Worm (Caenorhabditis elegans) whole organism, L1 larva: ENCODE measurements around the gene vps-35.

ENCODE experiments used
- C04F5.9 ChIP-seq: sonication (generic microtip); optimal IDR thresholded peaks from 2 replicates; lab custom pipeline; 2016; ENCODE audit warnings: missing genetic modification characterization, missing compliant biosample characterization
- F16B12.6 ChIP-seq: fragments of 150-350 bp; optimal IDR thresholded peaks from 2 replicates; lab custom pipeline; 2014; ENCODE audit warnings: missing biosample characterization, missing genetic modification characterization
- ama-1 ChIP-seq: fragments of 150-350 bp; optimal IDR thresholded peaks from 2 replicates; lab custom pipeline; 2014
- ceh-63 ChIP-seq: fragments of 200-800 bp; sonication (Bioruptor generic); optimal IDR thresholded peaks from 2 replicates; lab custom pipeline; 2018; ENCODE audit warnings: mild to moderate bottlenecking, missing genetic modification characterization, missing compliant biosample characterization
- ceh-8 ChIP-seq: fragments of 200-800 bp; sonication (Bioruptor generic); optimal IDR thresholded peaks from 2 replicates; lab custom pipeline; 2018; ENCODE audit warnings: mild to moderate bottlenecking, missing genetic modification characterization, moderate library complexity, missing compliant biosample characterization
- ceh-82 ChIP-seq, 3 experiments: fragments of 150-350 bp in 1 of 3; sonication (generic microtip) in 2 of 3; optimal IDR thresholded peaks; 2 replicates each; lab custom pipeline; 2014 to 2017; ENCODE audit warnings: missing biosample characterization in 3 of 3, missing genetic modification characterization in 3 of 3
- ces-1 ChIP-seq: fragments of 150-350 bp; optimal IDR thresholded peaks from 2 replicates; lab custom pipeline; 2014; ENCODE audit warnings: missing biosample characterization, missing genetic modification reagents, missing genetic modification characterization
- dpl-1 ChIP-seq, 3 experiments: fragments of 150-350 bp in 2 of 3; sonication (generic microtip) in 1 of 3; optimal IDR thresholded peaks; 2 replicates each; lab custom pipeline; 2014 to 2017; ENCODE audit warnings: missing biosample characterization in 3 of 3, missing genetic modification characterization in 3 of 3, missing genetic modification reagents in 3 of 3
- dsc-1 ChIP-seq: sonication (generic microtip); optimal IDR thresholded peaks from 2 replicates; lab custom pipeline; 2016; ENCODE audit warnings: mild to moderate bottlenecking, missing genetic modification characterization, missing compliant biosample characterization
- efl-1 ChIP-seq, 4 experiments: fragments of 150-350 bp; optimal IDR thresholded peaks in 3 of 4; peaks in 1 of 4; 1 replicate in 1 of 4; 2 replicates in 3 of 4; lab custom pipeline; 2014; ENCODE audit warnings: missing biosample characterization in 2 of 4, missing genetic modification characterization in 2 of 4, missing genetic modification reagents in 2 of 4
- efl-3 ChIP-seq: fragments of 200-800 bp; sonication (Bioruptor generic); optimal IDR thresholded peaks from 2 replicates; lab custom pipeline; 2018; ENCODE audit warnings: mild to moderate bottlenecking, missing genetic modification characterization, missing compliant biosample characterization
- egl-13 ChIP-seq: sonication (generic microtip); optimal IDR thresholded peaks from 2 replicates; lab custom pipeline; 2016; ENCODE audit warnings: missing genotype, missing genetic modification reagents, missing genetic modification characterization, missing compliant biosample characterization
- elt-2 ChIP-seq: sonication (generic microtip); optimal IDR thresholded peaks from 2 replicates; lab custom pipeline; 2016; ENCODE audit warnings: missing genetic modification characterization, mild to moderate bottlenecking, inconsistent platforms, missing compliant biosample characterization, missing genetic modification reagents
- elt-3 ChIP-seq, 6 experiments: fragments of 150-350 bp in 1 of 6; sonication (generic microtip); optimal IDR thresholded peaks; 2 replicates each; lab custom pipeline; 2017 to 2018; ENCODE audit warnings: missing biosample characterization in 6 of 6, missing genetic modification characterization in 6 of 6, inconsistent platforms in 1 of 6
- fkh-10 ChIP-seq: sonication (generic microtip); optimal IDR thresholded peaks from 2 replicates; lab custom pipeline; 2017; ENCODE audit warnings: missing biosample characterization, missing genetic modification reagents, missing genetic modification characterization
- fkh-8 ChIP-seq: sonication (generic microtip); optimal IDR thresholded peaks from 2 replicates; lab custom pipeline; 2016; ENCODE audit warnings: mild to moderate bottlenecking, missing genetic modification characterization, missing compliant biosample characterization
- fos-1 ChIP-seq: fragments of 150-350 bp; optimal IDR thresholded peaks from 2 replicates; lab custom pipeline; 2014; ENCODE audit warnings: missing biosample characterization, missing genetic modification characterization
- hpl-2 ChIP-seq: fragments of 150-350 bp; optimal IDR thresholded peaks from 2 replicates; lab custom pipeline; 2014; ENCODE audit warnings: missing biosample characterization, missing genetic modification reagents, missing genetic modification characterization
- irx-1 ChIP-seq: sonication (generic microtip); optimal IDR thresholded peaks from 2 replicates; lab custom pipeline; 2016; ENCODE audit warnings: missing genetic modification characterization, missing compliant biosample characterization
- lin-14 ChIP-seq: fragments of 200-800 bp; sonication (Bioruptor generic); optimal IDR thresholded peaks from 2 replicates; lab custom pipeline; 2018; ENCODE audit warnings: mild to moderate bottlenecking, missing genetic modification characterization, moderate library complexity, missing compliant biosample characterization
- lin-15B ChIP-seq: fragments of 150-350 bp; sonication (generic microtip); optimal IDR thresholded peaks from 3 replicates; lab custom pipeline; 2014; ENCODE audit warnings: missing biosample characterization, missing genetic modification characterization
- lin-35 ChIP-seq, 2 experiments: fragments of 150-350 bp; optimal IDR thresholded peaks; 2 replicates each; lab custom pipeline; 2014; ENCODE audit warnings: missing biosample characterization in 2 of 2, missing genetic modification characterization in 2 of 2, missing genetic modification reagents in 2 of 2
- lir-3 ChIP-seq: sonication (generic microtip); optimal IDR thresholded peaks from 2 replicates; lab custom pipeline; 2016; ENCODE audit warnings: mild to moderate bottlenecking, missing genetic modification characterization, moderate library complexity, missing compliant biosample characterization; ENCODE audit not compliant: poor library complexity
- lsy-2 ChIP-seq, 2 experiments: fragments of 150-350 bp; optimal IDR thresholded peaks; 2 replicates each; lab custom pipeline; 2014; ENCODE audit warnings: missing biosample characterization in 2 of 2, missing genetic modification characterization in 2 of 2
- mef-2 ChIP-seq: fragments of 150-350 bp; optimal IDR thresholded peaks from 2 replicates; lab custom pipeline; 2014; ENCODE audit warnings: missing biosample characterization, missing genetic modification characterization
- mep-1 ChIP-seq: fragments of 150-350 bp; optimal IDR thresholded peaks from 2 replicates; lab custom pipeline; 2014; ENCODE audit warnings: missing biosample characterization, missing genetic modification characterization
- nhr-11 ChIP-seq: fragments of 150-350 bp; optimal IDR thresholded peaks from 2 replicates; lab custom pipeline; 2014; ENCODE audit warnings: missing biosample characterization, missing genetic modification characterization
- nhr-47 ChIP-seq: sonication (generic microtip); optimal IDR thresholded peaks from 2 replicates; lab custom pipeline; 2016; ENCODE audit warnings: mild to moderate bottlenecking, missing genetic modification characterization, moderate library complexity, missing compliant biosample characterization
- nhr-71 ChIP-seq: sonication (generic microtip); optimal IDR thresholded peaks from 2 replicates; lab custom pipeline; 2016; ENCODE audit warnings: mild to moderate bottlenecking, missing genetic modification characterization, moderate library complexity, missing compliant biosample characterization
- nhr-90 ChIP-seq: sonication (generic microtip); optimal IDR thresholded peaks from 2 replicates; lab custom pipeline; 2016; ENCODE audit warnings: mild to moderate bottlenecking, missing genetic modification characterization, missing compliant biosample characterization; ENCODE audit not compliant: poor library complexity
- rnt-1 ChIP-seq: sonication (generic microtip); optimal IDR thresholded peaks from 2 replicates; lab custom pipeline; 2016; ENCODE audit warnings: mild to moderate bottlenecking, missing genetic modification characterization, moderate library complexity, missing compliant biosample characterization
- skn-1 ChIP-seq: fragments of 150-350 bp; optimal IDR thresholded peaks from 2 replicates; lab custom pipeline; 2014; ENCODE audit warnings: missing biosample characterization, missing genetic modification characterization
- sox-4 ChIP-seq: sonication (generic microtip); optimal IDR thresholded peaks from 2 replicates; lab custom pipeline; 2016; ENCODE audit warnings: missing genetic modification characterization, missing compliant biosample characterization
- sup-37 ChIP-seq: fragments of 200-800 bp; sonication (Bioruptor generic); optimal IDR thresholded peaks from 2 replicates; lab custom pipeline; 2018; ENCODE audit warnings: mild to moderate bottlenecking, missing genetic modification characterization, missing compliant biosample characterization
- swsn-7 ChIP-seq: sonication (generic microtip); optimal IDR thresholded peaks from 2 replicates; lab custom pipeline; 2016; ENCODE audit warnings: missing genetic modification characterization, missing compliant biosample characterization
- unc-130 ChIP-seq: fragments of 150-350 bp; optimal IDR thresholded peaks from 2 replicates; lab custom pipeline; 2017; ENCODE audit warnings: missing biosample characterization, missing genetic modification characterization, inconsistent platforms
- unc-86 ChIP-seq: sonication (generic microtip); optimal IDR thresholded peaks from 2 replicates; lab custom pipeline; 2016; ENCODE audit warnings: missing genetic modification characterization, missing compliant biosample characterization
- zag-1 ChIP-seq: fragments of 150-350 bp; optimal IDR thresholded peaks from 2 replicates; lab custom pipeline; 2014; ENCODE audit warnings: missing biosample characterization, missing genetic modification characterization
- zip-4 ChIP-seq: fragments of 200-800 bp; sonication (Bioruptor generic); optimal IDR thresholded peaks from 2 replicates; lab custom pipeline; 2018; ENCODE audit warnings: mild to moderate bottlenecking, missing genetic modification characterization, moderate library complexity, missing compliant biosample characterization
- ztf-11 ChIP-seq, 2 experiments: sonication (generic microtip); optimal IDR thresholded peaks; 2 replicates each; lab custom pipeline; 2016 to 2017; ENCODE audit warnings: missing genetic modification characterization in 2 of 2, missing biosample characterization in 1 of 2, missing compliant biosample characterization in 1 of 2
- ztf-4 ChIP-seq: fragments of 150-350 bp; optimal IDR thresholded peaks from 2 replicates; lab custom pipeline; 2014; ENCODE audit warnings: missing biosample characterization, missing genetic modification characterization

Gene vps-35

ce11 chrII:5948681-5949080 is 41.1 kb downstream of the vps-35 start (continued):
- TF ChIP-seq nhr-90 (tag; lab: Kevin White, UChicago) (no peak), lin-14 (GFP tag; lab: Kevin White, UChicago) (peak; percentile 84), elt-2 (no peak)

ce11 chrII:5950657-5951056 is 43.0 kb downstream of the vps-35 start:
- TF ChIP-seq rnt-1 (tag; lab: Kevin White, UChicago) (no peak), dsc-1 (tag; lab: Kevin White, UChicago) (peak; percentile 72), C04F5.9 (tag; lab: Kevin White, UChicago) (no peak), fkh-10 (GFP tag; lab: Kevin White, UChicago) (peak; percentile 13), lin-14 (GFP tag; lab: Kevin White, UChicago) (peak; percentile 55), nhr-47 (tag; lab: Kevin White, UChicago) (peak; percentile 28), fos-1 (tag; lab: Kevin White, UChicago) (no peak), ceh-63 (GFP tag; lab: Kevin White, UChicago) (peak; percentile 31)

DNA sequence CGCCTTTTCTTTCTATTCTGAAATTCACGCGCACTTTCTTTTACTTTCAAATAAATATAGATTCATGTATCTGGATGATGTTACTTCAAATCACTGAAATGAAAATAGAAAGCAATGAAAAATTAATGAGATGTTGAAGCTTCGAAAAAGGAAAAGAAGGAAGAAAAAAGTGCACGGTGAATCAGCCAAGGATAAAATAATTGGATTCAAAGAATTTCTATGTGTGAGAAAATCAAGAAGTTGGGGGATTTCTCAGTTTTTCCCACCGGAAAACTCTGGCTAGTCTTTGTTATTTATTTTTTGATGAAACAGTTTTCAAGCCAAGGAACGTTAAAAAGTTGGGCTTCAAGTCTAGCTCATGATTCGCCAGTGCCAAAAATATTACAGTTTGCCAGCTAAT is 44.1 kb downstream of the vps-35 start:
- peak; percentile 6 for TF ChIP-seq nhr-71 (tag; lab: Kevin White, UChicago)
- TF ChIP-seq ces-1 (GFP tag; lab: Kevin White, UChicago) = no peak
- TF ChIP-seq hpl-2 (GFP tag; lab: Kevin White, UChicago) = no peak
- TF ChIP-seq dsc-1 (tag; lab: Kevin White, UChicago) = peak; percentile 20
- TF ChIP-seq egl-13 = peak; percentile 22

DNA sequence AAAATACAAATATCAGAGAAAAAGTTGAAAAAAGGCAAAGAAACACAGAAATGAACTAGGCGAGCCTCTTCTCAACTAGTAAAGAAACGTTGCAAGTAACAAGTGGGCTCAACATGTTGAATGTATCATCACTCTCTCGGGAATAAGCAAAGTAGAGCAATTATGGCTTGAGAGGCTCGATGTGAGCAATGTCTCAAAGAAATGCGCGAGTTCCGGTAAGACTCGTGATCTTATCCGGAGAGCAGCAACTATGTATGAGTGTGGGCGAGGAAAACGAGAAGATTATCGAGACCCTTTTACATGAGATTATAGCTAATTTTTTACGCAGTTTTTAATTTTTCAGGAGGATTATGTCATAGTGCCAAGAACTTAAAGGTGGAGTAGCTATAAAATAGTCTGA is 44.6 kb downstream of the vps-35 start:
- TF ChIP-seq rnt-1 (tag; lab: Kevin White, UChicago) (no peak), efl-1 (optimal IDR thresholded peaks at IDR 0.05; lab: Kevin White, UChicago) (no peak), efl-1 (GFP tag; optimal IDR thresholded peaks at IDR 0.05 in 1 of 2; lab: Kevin White, UChicago) (no peak), lin-15B (tag; lab: Kevin White, UChicago) (no peak), elt-3 (tag; optimal IDR thresholded peaks at IDR 0.05; lab: Kevin White, UChicago) (no peak), C04F5.9 (tag; lab: Kevin White, UChicago) (no peak), skn-1 (tag; lab: Kevin White, UChicago) (no peak), zip-4 (GFP tag; lab: Kevin White, UChicago) (no peak), ztf-11 (tag; optimal IDR thresholded peaks at IDR 0.05; lab: Kevin White, UChicago) (no peak), egl-13 (no peak), nhr-47 (tag; lab: Kevin White, UChicago) (peak; percentile 57), lsy-2 (tag; optimal IDR thresholded peaks at IDR 0.05; lab: Kevin White, UChicago) (peak in 1 of 2 experiments; percentile 27), zag-1 (no peak), fkh-8 (tag; lab: Kevin White, UChicago) (peak; percentile 38), efl-3 (GFP tag; lab: Kevin White, UChicago) (no peak), sup-37 (GFP tag; lab: Kevin White, UChicago) (no peak), lir-3 (tag; lab: Kevin White, UChicago) (no peak), F16B12.6 (tag; lab: Kevin White, UChicago) (no peak), lin-35 (GFP tag; optimal IDR thresholded peaks at IDR 0.05; lab: Kevin White, UChicago) (no peak), mep-1 (tag; lab: Kevin White, UChicago) (no peak), unc-130 (no peak), swsn-7 (peak; percentile 11), ces-1 (GFP tag; lab: Kevin White, UChicago) (no peak), dpl-1 (GFP tag; optimal IDR thresholded peaks at IDR 0.05; lab: Kevin White, UChicago) (no peak), ama-1 (lab: Kevin White, UChicago) (no peak), ztf-4 (tag; lab: Kevin White, UChicago) (no peak), sox-4 (tag; lab: Kevin White, UChicago) (no peak), lin-14 (GFP tag; lab: Kevin White, UChicago) (peak; percentile 64), mef-2 (tag; lab: Kevin White, UChicago) (no peak), unc-86 (peak; percentile 28), irx-1 (tag; lab: Kevin White, UChicago) (no peak), ceh-82 (tag; optimal IDR thresholded peaks at IDR 0.05; lab: Kevin White, UChicago) (no peak), ceh-8 (peak; percentile 28), dsc-1 (tag; lab: Kevin White, UChicago) (peak; percentile 73), nhr-11 (no peak)
- TF ChIP-seq, all 84 proteins: peak for 8
